Fruit fly (Drosophila melanogaster) whole organism, adult: ENCODE measurements around the gene CG11929.

Experiments used
- Clk ChIP-seq: fragments of 200-800 bp; sonication (Bioruptor generic); optimal IDR thresholded peaks from 2 replicates; lab custom pipeline; 2017; ENCODE audit warnings: missing biosample characterization, missing genetic modification characterization
- Hr96 ChIP-seq: fragments of 200-800 bp; sonication (Bioruptor generic); optimal IDR thresholded peaks from 2 replicates; lab custom pipeline; 2016; ENCODE audit warnings: missing biosample characterization, missing genetic modification characterization
- Mnt ChIP-seq: fragments of 200-800 bp; sonication (Bioruptor generic); optimal IDR thresholded peaks from 2 replicates; lab custom pipeline; 2016; ENCODE audit warnings: missing biosample characterization, mild to moderate bottlenecking, missing genetic modification characterization
- ovo ChIP-seq: fragments of 200-800 bp; sonication (Bioruptor generic); optimal IDR thresholded peaks from 2 replicates; lab custom pipeline; 2016; ENCODE audit warnings: missing biosample characterization, missing genetic modification characterization
- toe ChIP-seq: fragments of 200-800 bp; sonication (Bioruptor generic); optimal IDR thresholded peaks from 2 replicates; lab custom pipeline; 2016; ENCODE audit warnings: missing biosample characterization, missing genetic modification characterization

dm6 chr2L:4635376-4635775 lies 47.1 kb upstream of the CG11929 start:
- no peak for TF ChIP-seq ovo
- no peak for TF ChIP-seq Mnt (GFP tag; lab: Kevin White, UChicago)
- TF ChIP-seq Hr96: no peak
- no peak for TF ChIP-seq toe (GFP tag; lab: Kevin White, UChicago)
- TF ChIP-seq Clk (GFP tag; lab: Kevin White, UChicago): no peak
